Worm (Caenorhabditis elegans) whole organism, L4 larva: ENCODE data around the gene F13B12.6.

Experiments
- T20F7.1 ChIP-seq: fragments of 200-800 bp; sonication (Bioruptor generic); optimal IDR thresholded peaks from 2 replicates; lab custom pipeline; 2018; ENCODE audit warnings: mild to moderate bottlenecking, missing genetic modification characterization, missing compliant biosample characterization
- Y105C5A.15 ChIP-seq: fragments of 200-800 bp; sonication (Bioruptor generic); IDR thresholded peaks from 2 replicates; pipeline ENCODE4 v1.3.6; 2022; ENCODE audit warnings: missing genetic modification characterization, missing compliant biosample characterization
- Y5F2A.4 ChIP-seq: fragments of 200-800 bp; sonication (Bioruptor generic); optimal IDR thresholded peaks from 2 replicates; lab custom pipeline; 2018; ENCODE audit warnings: mild to moderate bottlenecking, missing genetic modification characterization, missing compliant biosample characterization
- Y75B8A.6 ChIP-seq: fragments of 200-800 bp; sonication (Bioruptor generic); IDR thresholded peaks from 2 replicates; pipeline ENCODE4 v1.3.6; 2022; ENCODE audit warnings: missing genetic modification reagents, missing genetic modification characterization, missing compliant biosample characterization
- aha-1 ChIP-seq: fragments of 150-350 bp; peaks from one replicate; lab custom pipeline; 2014; ENCODE audit warnings: missing biosample characterization, missing genetic modification characterization
- aly-2 ChIP-seq: sonication (generic microtip); optimal IDR thresholded peaks from 2 replicates; lab custom pipeline; 2018; ENCODE audit warnings: missing biosample characterization, missing genetic modification characterization
- ama-1 ChIP-seq: fragments of 150-350 bp; optimal IDR thresholded peaks from 2 replicates; lab custom pipeline; 2014; ENCODE audit warnings: inconsistent platforms, mixed read lengths
- attf-4 ChIP-seq: sonication (generic microtip); optimal IDR thresholded peaks from 3 replicates; lab custom pipeline; 2017; ENCODE audit warnings: missing biosample characterization, missing genetic modification characterization
- ceh-32 ChIP-seq: sonication (generic microtip); optimal IDR thresholded peaks from 2 replicates; lab custom pipeline; 2016; ENCODE audit warnings: mild to moderate bottlenecking, missing genetic modification characterization, missing compliant biosample characterization; ENCODE audit not compliant: poor library complexity
- ceh-62 ChIP-seq: sonication (generic microtip); optimal IDR thresholded peaks from 2 replicates; lab custom pipeline; 2017; ENCODE audit warnings: missing biosample characterization, missing genetic modification characterization
- cey-2 ChIP-seq: sonication (generic microtip); optimal IDR thresholded peaks from 3 replicates; lab custom pipeline; 2017; ENCODE audit warnings: missing genetic modification characterization, mild to moderate bottlenecking, missing compliant biosample characterization, antibody characterized with exemption, borderline replicate concordance; ENCODE audit not compliant: insufficient read depth
- daf-16 ChIP-seq, 3 experiments: sonication (generic microtip); optimal IDR thresholded peaks; 2 replicates each; lab custom pipeline; 2016 to 2017; ENCODE audit warnings: missing genetic modification characterization in 3 of 3, missing genetic modification reagents in 3 of 3, mild to moderate bottlenecking in 2 of 3, missing compliant biosample characterization in 2 of 3, missing biosample characterization in 1 of 3, moderate library complexity in 1 of 3
- duxl-1 ChIP-seq: sonication (generic microtip); optimal IDR thresholded peaks from 2 replicates; lab custom pipeline; 2016; ENCODE audit warnings: mild to moderate bottlenecking, missing genetic modification characterization, moderate library complexity, missing compliant biosample characterization; ENCODE audit not compliant: poor library complexity
- dve-1 ChIP-seq: sonication (generic microtip); optimal IDR thresholded peaks from 2 replicates; lab custom pipeline; 2017; ENCODE audit warnings: antibody characterized with exemption, mild to moderate bottlenecking, missing genetic modification characterization, missing compliant biosample characterization; ENCODE audit not compliant: insufficient read depth
- egl-27 ChIP-seq: sonication (generic microtip); optimal IDR thresholded peaks from 3 replicates; lab custom pipeline; 2017; ENCODE audit warnings: missing biosample characterization, missing genetic modification reagents, missing genetic modification characterization
- fos-1 ChIP-seq: fragments of 150-350 bp; optimal IDR thresholded peaks from 2 replicates; lab custom pipeline; 2014; ENCODE audit warnings: missing biosample characterization, missing genetic modification characterization
- gei-8 ChIP-seq: fragments of 200-800 bp; sonication (Bioruptor generic); optimal IDR thresholded peaks from 2 replicates; lab custom pipeline; 2018; ENCODE audit warnings: mild to moderate bottlenecking, missing genetic modification characterization, missing compliant biosample characterization
- hlh-11 ChIP-seq: fragments of 200-800 bp; sonication (Bioruptor generic); optimal IDR thresholded peaks from 2 replicates; lab custom pipeline; 2018; ENCODE audit warnings: mild to moderate bottlenecking, missing genetic modification characterization, missing compliant biosample characterization
- hlh-30 ChIP-seq: sonication (generic microtip); optimal IDR thresholded peaks from 2 replicates; lab custom pipeline; 2017; ENCODE audit warnings: antibody characterized with exemption, mild to moderate bottlenecking, missing genetic modification characterization, missing compliant biosample characterization; ENCODE audit not compliant: insufficient read depth
- hmg-1.1 ChIP-seq: fragments of 200-800 bp; sonication (Bioruptor generic); IDR thresholded peaks from 2 replicates; pipeline ENCODE4 v1.3.6; 2022; ENCODE audit warnings: missing genetic modification reagents, missing genetic modification characterization, missing compliant biosample characterization
- lin-13 ChIP-seq: fragments of 150-350 bp; optimal IDR thresholded peaks from 2 replicates; lab custom pipeline; 2014; ENCODE audit warnings: missing biosample characterization, missing genetic modification reagents, missing genetic modification characterization
- lin-15B ChIP-seq: fragments of 150-350 bp; sonication (generic microtip); optimal IDR thresholded peaks from 3 replicates; lab custom pipeline; 2014; ENCODE audit warnings: missing biosample characterization, missing genetic modification characterization
- lir-3 ChIP-seq: sonication (generic microtip); optimal IDR thresholded peaks from 2 replicates; lab custom pipeline; 2016; ENCODE audit warnings: mild to moderate bottlenecking, missing genetic modification characterization, missing compliant biosample characterization
- lsy-2 ChIP-seq, 2 experiments: fragments of 150-350 bp in 1 of 2; sonication (generic microtip) in 1 of 2; optimal IDR thresholded peaks; 2 replicates each; lab custom pipeline; 2014 to 2017; ENCODE audit warnings: missing biosample characterization in 2 of 2, missing genetic modification characterization in 2 of 2
- mdl-1 ChIP-seq, 2 experiments: fragments of 150-350 bp in 1 of 2; sonication (generic microtip) in 1 of 2; optimal IDR thresholded peaks; 2 replicates each; lab custom pipeline; 2014 to 2017; ENCODE audit warnings: missing biosample characterization in 2 of 2, missing genetic modification characterization in 2 of 2
- mep-1 ChIP-seq: fragments of 150-350 bp; sonication (generic microtip); optimal IDR thresholded peaks from 3 replicates; lab custom pipeline; 2014; ENCODE audit warnings: missing biosample characterization, missing genetic modification characterization
- mes-2 ChIP-seq: sonication (generic microtip); optimal IDR thresholded peaks from 2 replicates; lab custom pipeline; 2016; ENCODE audit warnings: missing genotype, mild to moderate bottlenecking, missing genetic modification characterization, missing compliant biosample characterization; ENCODE audit not compliant: poor library complexity, severe bottlenecking
- mxl-3 ChIP-seq: fragments of 200-800 bp; sonication (Bioruptor generic); optimal IDR thresholded peaks from 2 replicates; lab custom pipeline; 2018; ENCODE audit warnings: mild to moderate bottlenecking, missing genetic modification characterization, missing compliant biosample characterization
- nhr-10 ChIP-seq: fragments of 150-350 bp; optimal IDR thresholded peaks from 2 replicates; lab custom pipeline; 2014; ENCODE audit warnings: missing biosample characterization, missing genetic modification characterization
- nhr-102 ChIP-seq: sonication (generic microtip); optimal IDR thresholded peaks from 2 replicates; lab custom pipeline; 2016; ENCODE audit warnings: mild to moderate bottlenecking, missing genetic modification characterization, moderate library complexity, missing compliant biosample characterization
- nhr-11 ChIP-seq: fragments of 150-350 bp; optimal IDR thresholded peaks from 2 replicates; lab custom pipeline; 2014; ENCODE audit warnings: missing biosample characterization, missing genetic modification characterization
- nhr-25 ChIP-seq: sonication (generic microtip); optimal IDR thresholded peaks from 2 replicates; lab custom pipeline; 2017; ENCODE audit warnings: missing genetic modification characterization, mild to moderate bottlenecking, missing compliant biosample characterization, antibody characterized with exemption, moderate library complexity, borderline replicate concordance; ENCODE audit not compliant: insufficient read depth
- nhr-28 ChIP-seq: fragments of 150-350 bp; optimal IDR thresholded peaks from 2 replicates; lab custom pipeline; 2014; ENCODE audit warnings: missing biosample characterization, missing genetic modification characterization
- nhr-42 ChIP-seq: fragments of 200-800 bp; sonication (Bioruptor generic); IDR thresholded peaks from 2 replicates; pipeline ENCODE4 v1.3.6; 2022; ENCODE audit warnings: missing genetic modification characterization, missing compliant biosample characterization
- rbr-2 ChIP-seq: sonication (generic microtip); optimal IDR thresholded peaks from 2 replicates; lab custom pipeline; 2016; ENCODE audit warnings: missing genotype, missing genetic modification characterization, missing compliant biosample characterization
- set-16 ChIP-seq: fragments of 200-800 bp; sonication (Bioruptor generic); IDR thresholded peaks from 2 replicates; pipeline ENCODE4 v1.3.6; 2022; ENCODE audit warnings: missing genetic modification reagents, missing genetic modification characterization, missing compliant biosample characterization
- snpc-1.2 ChIP-seq: fragments of 200-800 bp; sonication (Bioruptor generic); IDR thresholded peaks from 2 replicates; pipeline ENCODE4 v1.3.6; 2022; ENCODE audit warnings: missing genetic modification reagents, missing genetic modification characterization, missing compliant biosample characterization
- spr-3 ChIP-seq: fragments of 200-800 bp; sonication (Bioruptor generic); optimal IDR thresholded peaks from 2 replicates; lab custom pipeline; 2018; ENCODE audit warnings: mild to moderate bottlenecking, missing genetic modification characterization, missing compliant biosample characterization
- unc-62 ChIP-seq, 3 experiments: fragments of 150-350 bp in 1 of 3; sonication (generic microtip); optimal IDR thresholded peaks in 2 of 3; peaks in 1 of 3; 1 replicate in 1 of 3; 2 replicates in 2 of 3; lab custom pipeline; 2014 to 2017; ENCODE audit warnings: missing biosample characterization in 3 of 3, missing genetic modification characterization in 3 of 3, missing genetic modification reagents in 3 of 3, missing genotype in 1 of 3
- vab-7 ChIP-seq: fragments of 200-800 bp; sonication (Bioruptor generic); IDR thresholded peaks from 2 replicates; pipeline ENCODE4 v1.3.6; 2022; ENCODE audit warnings: missing genetic modification reagents, missing genetic modification characterization, missing compliant biosample characterization
- zag-1 ChIP-seq: fragments of 150-350 bp; optimal IDR thresholded peaks from 2 replicates; lab custom pipeline; 2014; ENCODE audit warnings: missing biosample characterization, missing genetic modification characterization
- zip-11 ChIP-seq: fragments of 200-800 bp; sonication (Bioruptor generic); IDR thresholded peaks from 2 replicates; pipeline ENCODE4 v1.3.6; 2022; ENCODE audit warnings: missing genetic modification characterization, missing compliant biosample characterization
- ztf-7 ChIP-seq: fragments of 150-350 bp; optimal IDR thresholded peaks from 2 replicates; lab custom pipeline; 2014; ENCODE audit warnings: missing biosample characterization, missing genetic modification characterization

F13B12.6 gene

ce11 chrIV:10380626-10381025 is 37.1 kb downstream of the F13B12.6 start (continued):
- TF ChIP-seq mxl-3 (GFP tag; lab: Kevin White, UChicago) (peak; percentile 94), nhr-28 (tag; lab: Kevin White, UChicago) (peak; percentile 31), lsy-2 (tag; optimal IDR thresholded peaks at IDR 0.05; lab: Kevin White, UChicago) (peak in 1 of 2 experiments; percentile 63), aly-2 (tag; lab: Kevin White, UChicago) (no peak), lir-3 (no peak), duxl-1 (no peak), nhr-102 (tag; lab: Kevin White, UChicago) (no peak), mdl-1 (tag; optimal IDR thresholded peaks at IDR 0.05; lab: Kevin White, UChicago) (peak; percentile 57 to 89), nhr-10 (tag; lab: Kevin White, UChicago) (no peak), Y5F2A.4 (GFP tag; lab: Kevin White, UChicago) (no peak), rbr-2 (tag; lab: Kevin White, UChicago) (peak; percentile 46)

- TF ChIP-seq mdl-1 (tag; optimal IDR thresholded peaks at IDR 0.05; lab: Kevin White, UChicago) (no peak), aha-1 (tag; lab: Kevin White, UChicago) (no peak), lin-15B (no peak)
Observed at ce11 chrIV:10374601-10375000, 43.1 kb downstream of the F13B12.6 start, which contains the start of gene mask-1. Gene mask-1, plus strand, starts transcription at chrIV:10374901.

ce11 chrIV:10373772-10374288 is 43.9 kb downstream of the F13B12.6 start, which contains the start of gene mpz-5:
Gene mpz-5, minus strand, starts transcription at chrIV:10373822.
- TF ChIP-seq hlh-11 (tag; lab: Kevin White, UChicago) (peak; percentile 55), duxl-1 (peak; percentile 16), aly-2 (tag; lab: Kevin White, UChicago) (no peak), Y105C5A.15 (no peak), gei-8 (GFP tag; lab: Kevin White, UChicago) (no peak), fos-1 (tag; lab: Kevin White, UChicago) (no peak), daf-16 (GFP tag; optimal IDR thresholded peaks at IDR 0.05; lab: Kevin White, UChicago) (peak in 1 of 2 experiments; percentile 19), daf-16 (tag; optimal IDR thresholded peaks at IDR 0.05; lab: Kevin White, UChicago) (peak; percentile 36), nhr-11 (tag; lab: Kevin White, UChicago) (no peak), hlh-30 (tag; lab: Kevin White, UChicago) (peak; percentile 59), nhr-10 (tag; lab: Kevin White, UChicago) (no peak), mdl-1 (tag; optimal IDR thresholded peaks at IDR 0.05; lab: Kevin White, UChicago) (peak in 1 of 2 experiments; percentile 22), T20F7.1 (GFP tag; lab: Kevin White, UChicago) (peak; percentile 53), zag-1 (no peak), ceh-32 (tag; lab: Kevin White, UChicago) (no peak), snpc-1.2 (GFP tag; lab: Robert Waterston, UW) (0 out of 2 replicates have a peak, but pooled peaks have one; percentile 55), dve-1 (peak; percentile 81), spr-3 (GFP tag; lab: Kevin White, UChicago) (no peak), nhr-28 (tag; lab: Kevin White, UChicago) (peak; percentile 44), ztf-7 (tag; lab: Kevin White, UChicago) (peak; percentile 54), nhr-25 (tag; lab: Kevin White, UChicago) (peak; percentile 16), attf-4 (tag; lab: Kevin White, UChicago) (no peak), ama-1 (no peak), ceh-62 (tag; lab: Kevin White, UChicago) (no peak), cey-2 (tag; lab: Kevin White, UChicago) (no peak), set-16 (GFP tag; lab: Robert Waterston, UW) (no peak), egl-27 (tag; lab: Kevin White, UChicago) (no peak), unc-62 (GFP tag; optimal IDR thresholded peaks at IDR 0.05 in 1 of 2; lab: Kevin White, UChicago) (no peak), unc-62 (tag; optimal IDR thresholded peaks at IDR 0.05; lab: Kevin White, UChicago) (no peak), lsy-2 (tag; optimal IDR thresholded peaks at IDR 0.05; lab: Kevin White, UChicago) (peak in 1 of 2 experiments; percentile 89), rbr-2 (tag; lab: Kevin White, UChicago) (peak; percentile 75), mep-1 (tag; lab: Kevin White, UChicago) (peak; percentile 67), lir-3 (no peak), zip-11 (no peak), Y75B8A.6 (GFP tag; lab: Robert Waterston, UW) (no peak), nhr-42 (GFP tag; lab: Robert Waterston, UW) (no peak), mes-2 (tag; lab: Kevin White, UChicago) (peak; percentile 69), lin-13 (GFP tag; lab: Kevin White, UChicago) (no peak), hmg-1.1 (GFP tag; lab: Robert Waterston, UW) (peak; percentile 61; the same call in 1 of the 2 replicates), vab-7 (GFP tag; lab: Robert Waterston, UW) (no peak), aha-1 (tag; lab: Kevin White, UChicago) (no peak)
